Fruit fly (Drosophila melanogaster): Measurements from ENCODE around the gene CG8461.

- TF ChIP-seq psq (optimal IDR thresholded peaks at IDR 0.05) (no peak), CG8478 (optimal IDR thresholded peaks at IDR 0.05) (no peak)
Observed at dm6 chr3R:14558383-14558883, 45.0 kb upstream of the CG8461 start.

Data from whole organism.